Worm (Caenorhabditis elegans): Measurements from ENCODE around the gene F25G6.8.
A peak's percentile ranks its signal among the peaks of the same experiment; 100 is the strongest.

The F25G6.8 gene

DNA sequence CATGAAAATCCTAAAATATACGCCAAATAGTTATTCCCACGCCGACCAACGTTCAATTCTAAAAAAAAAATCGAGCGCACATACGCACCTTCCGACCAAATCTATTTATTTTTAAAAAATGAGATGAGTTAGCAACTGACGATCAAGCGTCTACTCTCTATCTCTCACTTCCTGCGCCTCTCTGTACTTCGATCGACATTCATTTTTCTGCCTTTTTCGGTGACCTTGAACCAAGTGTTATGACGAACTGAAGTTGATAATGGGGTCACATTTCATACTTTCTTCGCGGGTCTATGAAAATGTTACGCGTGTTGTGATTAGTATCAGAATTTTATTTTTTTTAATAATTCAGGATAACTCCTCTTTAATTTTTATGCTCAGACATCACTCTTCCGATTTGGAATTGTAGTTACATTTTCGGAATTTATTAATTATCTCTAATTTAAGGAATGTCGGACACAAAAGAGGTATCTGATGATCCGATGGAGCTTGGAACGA is 42.4 kb upstream of the F25G6.8 start, which contains the start of gene smk-1 (continued):
- TF ChIP-seq egl-27 (tag; optimal IDR thresholded peaks at IDR 0.05) (no peak), alr-1 (tag; optimal IDR thresholded peaks at IDR 0.05; ENCODE audit: borderline replicate concordance) (no peak), swsn-7 (tag; optimal IDR thresholded peaks at IDR 0.05) (peak; percentile 3), nhr-19 (GFP tag; conservative IDR thresholded peaks at IDR 0.05) (0 out of 2 replicates have a peak, but pooled peaks have one; percentile 3), Y116A8C.19 (tag; optimal IDR thresholded peaks at IDR 0.05; ENCODE audit: borderline replicate concordance) (no peak), ztf-11 (tag; optimal IDR thresholded peaks at IDR 0.05) (no peak), nhr-85 (tag) (peak; percentile 77), dsc-1 (tag; optimal IDR thresholded peaks at IDR 0.05) (no peak), ztf-4 (tag; optimal IDR thresholded peaks at IDR 0.05) (no peak), fos-1 (tag; optimal IDR thresholded peaks at IDR 0.05) (no peak), ceh-63 (GFP tag; optimal IDR thresholded peaks at IDR 0.05) (no peak), egl-13 (tag; optimal IDR thresholded peaks at IDR 0.05) (no peak), nhr-11 (tag; optimal IDR thresholded peaks at IDR 0.05) (no peak), ceh-8 (GFP tag; optimal IDR thresholded peaks at IDR 0.05) (no peak), zag-1 (tag; optimal IDR thresholded peaks at IDR 0.05) (no peak), ceh-88 (GFP tag; IDR thresholded peaks at IDR 0.05) (no peak), efl-1 (optimal IDR thresholded peaks at IDR 0.05) (no peak), efl-1 (GFP tag; optimal IDR thresholded peaks at IDR 0.05 in 1 of 2) (no peak), hlh-4 (tag; optimal IDR thresholded peaks at IDR 0.05) (no peak), unc-62 (GFP tag; optimal IDR thresholded peaks at IDR 0.05) (no peak), nhr-237 (tag; optimal IDR thresholded peaks at IDR 0.05) (no peak), sptf-1 (tag; optimal IDR thresholded peaks at IDR 0.05) (no peak), mdl-1 (tag; optimal IDR thresholded peaks at IDR 0.05) (peak in 1 of 2 experiments; percentile 11), unc-98 (GFP tag; IDR thresholded peaks at IDR 0.05) (no peak), lin-15B (tag; optimal IDR thresholded peaks at IDR 0.05) (no peak), aha-1 (tag; optimal IDR thresholded peaks at IDR 0.05) (no peak), zip-4 (GFP tag; optimal IDR thresholded peaks at IDR 0.05) (no peak), sup-37 (GFP tag; optimal IDR thresholded peaks at IDR 0.05) (no peak), lin-13 (GFP tag; optimal IDR thresholded peaks at IDR 0.05) (no peak), nhr-77 (tag; optimal IDR thresholded peaks at IDR 0.05) (no peak), hlh-17 (GFP tag; optimal IDR thresholded peaks at IDR 0.05; ENCODE audit: borderline replicate concordance) (no peak), unc-86 (tag; optimal IDR thresholded peaks at IDR 0.05) (no peak), mep-1 (tag; optimal IDR thresholded peaks at IDR 0.05) (peak; percentile 34), nhr-90 (tag; optimal IDR thresholded peaks at IDR 0.05; ENCODE audit: poor library complexity) (peak; percentile 23), pqm-1 (tag; optimal IDR thresholded peaks at IDR 0.05) (no peak), fkh-8 (tag; optimal IDR thresholded peaks at IDR 0.05) (no peak), grh-1 (GFP tag; IDR thresholded peaks at IDR 0.05) (no peak), efl-3 (GFP tag; optimal IDR thresholded peaks at IDR 0.05) (no peak), lin-39 (tag; optimal IDR thresholded peaks at IDR 0.05) (no peak), mab-9 (GFP tag; IDR thresholded peaks at IDR 0.05) (no peak), aly-2 (tag; optimal IDR thresholded peaks at IDR 0.05) (no peak), fkh-10 (GFP tag; optimal IDR thresholded peaks at IDR 0.05) (no peak), ces-1 (GFP tag; optimal IDR thresholded peaks at IDR 0.05) (no peak), F16B12.6 (tag; optimal IDR thresholded peaks at IDR 0.05) (no peak), skn-1 (tag; optimal IDR thresholded peaks at IDR 0.05) (peak; percentile 16), rnt-1 (tag; optimal IDR thresholded peaks at IDR 0.05) (no peak), irx-1 (tag; optimal IDR thresholded peaks at IDR 0.05) (no peak), jun-1 (tag; optimal IDR thresholded peaks at IDR 0.05) (no peak), lin-14 (GFP tag; optimal IDR thresholded peaks at IDR 0.05) (peak; percentile 67), nhr-28 (tag; optimal IDR thresholded peaks at IDR 0.05) (no peak), nhr-76 (tag; optimal IDR thresholded peaks at IDR 0.05) (no peak), dpl-1 (GFP tag; optimal IDR thresholded peaks at IDR 0.05) (no peak)

Data from whole organism, L1 larva.